ENCODE assay signal across 5 fruit fly cellular contexts in genomic region chrX:19354628-19355101, dm6.
TF ChIP-seq lines count a peak whose summit lies in the region.

No protein-coding gene starts in this region.

- TF ChIP-seq CTCF in whole organism, embryonic (GFP tag; optimal IDR thresholded peaks at IDR 0.05; lab: Kevin White, UChicago), result no peak

TF ChIP-seq in whole organism, adult, 20 proteins besides CTCF, POLR2A, EP300 and RAD21:
- TF ChIP-seq toe (GFP tag; optimal IDR thresholded peaks at IDR 0.05; lab: Kevin White, UChicago) (no peak), CG1620 (GFP tag; optimal IDR thresholded peaks at IDR 0.05; lab: Kevin White, UChicago) (no peak), CG33017 (tag; optimal IDR thresholded peaks at IDR 0.05; lab: Kevin White, UChicago) (no peak), Clk (GFP tag; optimal IDR thresholded peaks at IDR 0.05; lab: Kevin White, UChicago) (no peak), kay (GFP tag; lab: Kevin White, UChicago; ENCODE audit: borderline replicate concordance) (no peak), Crg-1 (GFP tag; optimal IDR thresholded peaks at IDR 0.05; lab: Kevin White, UChicago) (no peak), ovo (GFP tag; optimal IDR thresholded peaks at IDR 0.05; lab: Kevin White, UChicago) (peak; percentile 32), CG7101 (tag; optimal IDR thresholded peaks at IDR 0.05; lab: Kevin White, UChicago) (no peak), Mnt (GFP tag; optimal IDR thresholded peaks at IDR 0.05; lab: Kevin White, UChicago) (no peak), pad (GFP tag; optimal IDR thresholded peaks at IDR 0.05; lab: Kevin White, UChicago) (peak; percentile 44), CG7045 (GFP tag; optimal IDR thresholded peaks at IDR 0.05; lab: Kevin White, UChicago) (no peak), CG5204 (GFP tag; optimal IDR thresholded peaks at IDR 0.05; lab: Kevin White, UChicago) (no peak), CG11617 (GFP tag; optimal IDR thresholded peaks at IDR 0.05; lab: Kevin White, UChicago) (no peak), Hr96 (GFP tag; optimal IDR thresholded peaks at IDR 0.05; lab: Kevin White, UChicago) (no peak), CG14711 (tag; optimal IDR thresholded peaks at IDR 0.05; lab: Kevin White, UChicago) (no peak), cnc (optimal IDR thresholded peaks at IDR 0.05; lab: Kevin White, UChicago) (no peak), tj (GFP tag; optimal IDR thresholded peaks at IDR 0.05; lab: Kevin White, UChicago) (no peak), bab1 (GFP tag; optimal IDR thresholded peaks at IDR 0.05; lab: Kevin White, UChicago) (peak; percentile 37)

TF ChIP-seq in whole organism, embryonic, 481 proteins besides CTCF, POLR2A, EP300 and RAD21 (continues in another document):
- peak; percentile 63 for TF ChIP-seq CG2120 (GFP tag; optimal IDR thresholded peaks at IDR 0.05; lab: Kevin White, UChicago)
- TF ChIP-seq bab2 (GFP tag; optimal IDR thresholded peaks at IDR 0.05; lab: Kevin White, UChicago), result peak; percentile 19
- TF ChIP-seq repo (GFP tag; optimal IDR thresholded peaks at IDR 0.05; lab: Kevin White, UChicago), result no peak
- TF ChIP-seq CG1529 (GFP tag; optimal IDR thresholded peaks at IDR 0.05; lab: Kevin White, UChicago), result peak; percentile 23
- peak; percentile 99 for TF ChIP-seq D19A (tag; optimal IDR thresholded peaks at IDR 0.05; lab: Kevin White, UChicago)
- peak; percentile 16 for TF ChIP-seq scrt (GFP tag; optimal IDR thresholded peaks at IDR 0.05; lab: Kevin White, UChicago)
- TF ChIP-seq zfh2 (GFP tag; optimal IDR thresholded peaks at IDR 0.05; lab: Kevin White, UChicago), result peak; percentile 23
- TF ChIP-seq rib (GFP tag; IDR thresholded peaks at IDR 0.05; lab: Robert Waterston, UW), result no peak
- no peak for TF ChIP-seq stwl (tag; optimal IDR thresholded peaks at IDR 0.05; lab: Kevin White, UChicago)
- TF ChIP-seq CG43689 (GFP tag; IDR thresholded peaks at IDR 0.05; lab: Robert Waterston, UW), result no peak
- peak; percentile 83 for TF ChIP-seq Med (GFP tag; lab: Kevin White, UChicago)
- no peak for TF ChIP-seq ato (GFP tag; IDR thresholded peaks at IDR 0.05; lab: Robert Waterston, UW; ENCODE audit: partially characterized antibody)
- peak; percentile 16 for TF ChIP-seq CG6254 (GFP tag; optimal IDR thresholded peaks at IDR 0.05; lab: Kevin White, UChicago)
- TF ChIP-seq slp2 (GFP tag; optimal IDR thresholded peaks at IDR 0.05; lab: Kevin White, UChicago), result peak; percentile 6
- no peak for TF ChIP-seq Usf (GFP tag; optimal IDR thresholded peaks at IDR 0.05; lab: Kevin White, UChicago)
- no peak for TF ChIP-seq exex (tag; optimal IDR thresholded peaks at IDR 0.05; lab: Kevin White, UChicago)
- TF ChIP-seq cad (GFP tag; optimal IDR thresholded peaks at IDR 0.05; lab: Kevin White, UChicago), result no peak
- peak; percentile 12 for TF ChIP-seq CG4820 (GFP tag; optimal IDR thresholded peaks at IDR 0.05; lab: Kevin White, UChicago)
- peak; percentile 47 for TF ChIP-seq CG12391 (tag; optimal IDR thresholded peaks at IDR 0.05; lab: Kevin White, UChicago)
- no peak for TF ChIP-seq CG11695 (GFP tag; IDR thresholded peaks at IDR 0.05; lab: Robert Waterston, UW)

TF ChIP-seq in whole organism, prepupa, 60 proteins besides CTCF, POLR2A, EP300 and RAD21 (continues in another document):
- TF ChIP-seq CG3919 (GFP tag; optimal IDR thresholded peaks at IDR 0.05; lab: Kevin White, UChicago), result peak; percentile 64
- TF ChIP-seq CG6808 (GFP tag; optimal IDR thresholded peaks at IDR 0.05; lab: Kevin White, UChicago), result peak; percentile 49
- peak; percentile 65 for TF ChIP-seq OdsH (GFP tag; optimal IDR thresholded peaks at IDR 0.05; lab: Kevin White, UChicago)
- peak; percentile 85 for TF ChIP-seq esn (GFP tag; optimal IDR thresholded peaks at IDR 0.05; lab: Kevin White, UChicago)
- peak; percentile 71 for TF ChIP-seq pdm3 (GFP tag; optimal IDR thresholded peaks at IDR 0.05; lab: Kevin White, UChicago)
- TF ChIP-seq acj6 (GFP tag; optimal IDR thresholded peaks at IDR 0.05; lab: Kevin White, UChicago), result peak; percentile 65
- peak; percentile 90 for TF ChIP-seq Eip78C (GFP tag; lab: Kevin White, UChicago)
- peak; percentile 67 for TF ChIP-seq CG6792 (GFP tag; optimal IDR thresholded peaks at IDR 0.05; lab: Kevin White, UChicago)
- peak; percentile 50 for TF ChIP-seq CG3032 (tag; optimal IDR thresholded peaks at IDR 0.05; lab: Kevin White, UChicago)
- TF ChIP-seq Blimp-1 (GFP tag; optimal IDR thresholded peaks at IDR 0.05; lab: Kevin White, UChicago), result peak; percentile 51
- TF ChIP-seq ss (GFP tag; optimal IDR thresholded peaks at IDR 0.05; lab: Kevin White, UChicago), result peak; percentile 50 to 55
- TF ChIP-seq CG1621 (tag; optimal IDR thresholded peaks at IDR 0.05; lab: Kevin White, UChicago), result no peak
- TF ChIP-seq svp (GFP tag; lab: Kevin White, UChicago), result peak; percentile 92
- TF ChIP-seq CG10631 (GFP tag; optimal IDR thresholded peaks at IDR 0.05; lab: Kevin White, UChicago), result peak; percentile 59
- peak; percentile 41 for TF ChIP-seq dac (GFP tag; optimal IDR thresholded peaks at IDR 0.05; lab: Kevin White, UChicago)
- peak; percentile 33 for TF ChIP-seq CG10669 (GFP tag; optimal IDR thresholded peaks at IDR 0.05; lab: Kevin White, UChicago)
- TF ChIP-seq Sox102F (GFP tag; optimal IDR thresholded peaks at IDR 0.05; lab: Kevin White, UChicago), result peak; percentile 82
- peak; percentile 67 for TF ChIP-seq Eip75B (GFP tag; optimal IDR thresholded peaks at IDR 0.05; lab: Kevin White, UChicago)
- peak; percentile 65 for TF ChIP-seq achi (GFP tag; optimal IDR thresholded peaks at IDR 0.05; lab: Kevin White, UChicago)
- peak; percentile 52 for TF ChIP-seq Sox15 (GFP tag; optimal IDR thresholded peaks at IDR 0.05; lab: Kevin White, UChicago)

TF ChIP-seq in whole organism, pupa, 21 proteins besides CTCF, POLR2A, EP300 and RAD21:
- TF ChIP-seq D1 (tag; optimal IDR thresholded peaks at IDR 0.05; lab: Kevin White, UChicago) (no peak), CG13204 (GFP tag; optimal IDR thresholded peaks at IDR 0.05; lab: Kevin White, UChicago) (no peak), Pif1A (GFP tag; optimal IDR thresholded peaks at IDR 0.05; lab: Kevin White, UChicago) (peak; percentile 63), CG4496 (GFP tag; IDR thresholded peaks at IDR 0.05; lab: Robert Waterston, UW) (peak; percentile 69), gl (tag; optimal IDR thresholded peaks at IDR 0.05; lab: Kevin White, UChicago) (no peak), CG12605 (GFP tag; IDR thresholded peaks at IDR 0.05; lab: Robert Waterston, UW) (no peak), fd96Ca (GFP tag; IDR thresholded peaks at IDR 0.05; lab: Robert Waterston, UW) (no peak), Snoo (tag; optimal IDR thresholded peaks at IDR 0.05; lab: Kevin White, UChicago) (peak; percentile 68), CG8159 (tag; optimal IDR thresholded peaks at IDR 0.05; lab: Kevin White, UChicago) (peak; percentile 50), CG15710 (tag; optimal IDR thresholded peaks at IDR 0.05; lab: Kevin White, UChicago) (peak; percentile 54), CG34367 (tag; optimal IDR thresholded peaks at IDR 0.05; lab: Kevin White, UChicago) (peak; percentile 10), Pif1B (GFP tag; optimal IDR thresholded peaks at IDR 0.05; lab: Kevin White, UChicago) (peak; percentile 55), CG14655 (GFP tag; optimal IDR thresholded peaks at IDR 0.05; lab: Kevin White, UChicago) (peak; percentile 80), EcR (GFP tag; optimal IDR thresholded peaks at IDR 0.05; lab: Kevin White, UChicago) (no peak), CG8301 (tag; optimal IDR thresholded peaks at IDR 0.05; lab: Kevin White, UChicago) (peak; percentile 74), rn (GFP tag; IDR thresholded peaks at IDR 0.05; lab: Robert Waterston, UW) (no peak), CG32121 (GFP tag; IDR thresholded peaks at IDR 0.05; lab: Robert Waterston, UW) (0 out of 2 replicates have a peak, but pooled peaks have one; percentile 18), CG10348 (GFP tag; IDR thresholded peaks at IDR 0.05; lab: Robert Waterston, UW) (no peak), Ets98B (GFP tag; IDR thresholded peaks at IDR 0.05; lab: Robert Waterston, UW) (peak; percentile 49), CG9948 (tag; optimal IDR thresholded peaks at IDR 0.05; lab: Kevin White, UChicago) (peak; percentile 54), CG17806 (tag; optimal IDR thresholded peaks at IDR 0.05; lab: Kevin White, UChicago) (peak; percentile 38)

TF ChIP-seq in whole organism, wandering third instar larva, 38 proteins besides CTCF, POLR2A, EP300 and RAD21 (continues in another document):
- TF ChIP-seq br (GFP tag; optimal IDR thresholded peaks at IDR 0.05; lab: Kevin White, UChicago) (peak; percentile 82), CG9705 (GFP tag; optimal IDR thresholded peaks at IDR 0.05; lab: Kevin White, UChicago) (peak; percentile 46), lola (GFP tag; optimal IDR thresholded peaks at IDR 0.05; lab: Kevin White, UChicago) (no peak), Jra (GFP tag; optimal IDR thresholded peaks at IDR 0.05; lab: Kevin White, UChicago) (peak; percentile 38), CrebA (GFP tag; optimal IDR thresholded peaks at IDR 0.05; lab: Kevin White, UChicago; ENCODE audit: borderline replicate concordance) (peak; percentile 3), brk (GFP tag; optimal IDR thresholded peaks at IDR 0.05; lab: Kevin White, UChicago) (no peak), sv (GFP tag; optimal IDR thresholded peaks at IDR 0.05; lab: Kevin White, UChicago) (peak; percentile 15), Myc (optimal IDR thresholded peaks at IDR 0.05; lab: Kevin White, UChicago) (no peak), usp (GFP tag; optimal IDR thresholded peaks at IDR 0.05; lab: Kevin White, UChicago) (no peak), Hnf4 (GFP tag; optimal IDR thresholded peaks at IDR 0.05; lab: Kevin White, UChicago) (peak; percentile 60), HLH106 (tag; optimal IDR thresholded peaks at IDR 0.05; lab: Kevin White, UChicago) (peak; percentile 83), CG32264 (GFP tag; optimal IDR thresholded peaks at IDR 0.05; lab: Kevin White, UChicago) (peak; percentile 60), OdsH (GFP tag; optimal IDR thresholded peaks at IDR 0.05; lab: Kevin White, UChicago) (peak; percentile 76), rgr (GFP tag; optimal IDR thresholded peaks at IDR 0.05; lab: Kevin White, UChicago) (peak; percentile 66), ey (GFP tag; optimal IDR thresholded peaks at IDR 0.05; lab: Kevin White, UChicago) (peak; percentile 86), Sp1 (GFP tag; optimal IDR thresholded peaks at IDR 0.05; lab: Kevin White, UChicago) (peak; percentile 86), Rel (GFP tag; optimal IDR thresholded peaks at IDR 0.05; lab: Kevin White, UChicago) (peak; percentile 7), Rel (tag; optimal IDR thresholded peaks at IDR 0.05; lab: Kevin White, UChicago) (peak; percentile 19), foxo (GFP tag; optimal IDR thresholded peaks at IDR 0.05; lab: Kevin White, UChicago) (peak in 1 of 2 experiments; percentile 86), dl (GFP tag; optimal IDR thresholded peaks at IDR 0.05; lab: Kevin White, UChicago; ENCODE audit: insufficient read depth in 1 of 2, partially characterized antibody in 2 of 2) (no peak), sage (GFP tag; optimal IDR thresholded peaks at IDR 0.05; lab: Kevin White, UChicago) (no peak), Dfd (GFP tag; optimal IDR thresholded peaks at IDR 0.05; lab: Kevin White, UChicago) (peak; percentile 74), pan (optimal IDR thresholded peaks at IDR 0.05; lab: Kevin White, UChicago) (no peak), h (GFP tag; optimal IDR thresholded peaks at IDR 0.05; lab: Kevin White, UChicago) (peak; percentile 87)
